Fruit fly (Drosophila melanogaster): ENCODE measurements around the gene CG9231.

- TF ChIP-seq CG8478 (optimal IDR thresholded peaks at IDR 0.05): no peak
- no peak for TF ChIP-seq CTCF (optimal IDR thresholded peaks at IDR 0.05)
Measured at dm6 chr3L:19635478-19635996, 49.7 kb upstream of the CG9231 start, which contains the start of gene wnd.

Measured in S2 (cell line).